Fruit fly (Drosophila melanogaster): ENCODE data around the gene CG32148.

dm6 chr3L:15052390-15052789 lies 29.1 kb downstream of the CG32148 start, which contains the start of gene CG13461:
- TF ChIP-seq HLH3B (GFP tag; IDR thresholded peaks at IDR 0.05) (no peak), CG9215 (GFP tag; IDR thresholded peaks at IDR 0.05) (no peak), CG2889 (GFP tag; IDR thresholded peaks at IDR 0.05) (no peak), CG10654 (GFP tag; optimal IDR thresholded peaks at IDR 0.05) (no peak), Usf (GFP tag; optimal IDR thresholded peaks at IDR 0.05) (no peak), CG11247 (GFP tag; IDR thresholded peaks at IDR 0.05) (no peak), CG14965 (GFP tag; optimal IDR thresholded peaks at IDR 0.05; ENCODE audit: borderline replicate concordance) (no peak), CG9932 (GFP tag; IDR thresholded peaks at IDR 0.05) (no peak), CG6254 (GFP tag; optimal IDR thresholded peaks at IDR 0.05) (no peak), CG10431 (GFP tag; optimal IDR thresholded peaks at IDR 0.05) (no peak), NFAT (GFP tag; IDR thresholded peaks at IDR 0.05) (no peak), NfI (GFP tag; optimal IDR thresholded peaks at IDR 0.05) (no peak), zen2 (GFP tag; IDR thresholded peaks at IDR 0.05; ENCODE audit: partially characterized antibody) (no peak), eyg (GFP tag; optimal IDR thresholded peaks at IDR 0.05) (no peak)

Data from whole organism, embryonic.